Worm (Caenorhabditis elegans) whole organism, midembryonic: ENCODE data around the gene apa-2.

Experiments used
- T22C8.4 ChIP-seq: fragments of 200-800 bp; sonication (Bioruptor generic); IDR thresholded peaks from 2 replicates; pipeline ENCODE4 v1.3.6; 2022; ENCODE audit warnings: missing genetic modification characterization, missing compliant biosample characterization
- cog-1 ChIP-seq: sonication (generic microtip); optimal IDR thresholded peaks from 2 replicates; lab custom pipeline; 2016; ENCODE audit warnings: missing genetic modification characterization, missing compliant biosample characterization
- flt-1 ChIP-seq: fragments of 200-800 bp; sonication (Bioruptor generic); IDR thresholded peaks from 2 replicates; pipeline ENCODE4 v1.3.6; 2022; ENCODE audit warnings: missing genetic modification characterization, missing compliant biosample characterization
- klf-2 ChIP-seq: fragments of 200-800 bp; sonication (Bioruptor generic); conservative IDR thresholded peaks from 2 replicates; pipeline ENCODE4 v1.3.6; 2022; ENCODE audit warnings: missing genetic modification reagents, missing genetic modification characterization, missing compliant biosample characterization
- med-1 ChIP-seq: sonication (generic microtip); optimal IDR thresholded peaks from 2 replicates; lab custom pipeline; 2017; ENCODE audit warnings: missing genetic modification characterization, mild to moderate bottlenecking, missing compliant biosample characterization, antibody characterized with exemption, missing genetic modification reagents; ENCODE audit not compliant: insufficient read depth
- ref-1 ChIP-seq: fragments of 200-800 bp; sonication (Bioruptor generic); conservative IDR thresholded peaks from 2 replicates; pipeline ENCODE4 v1.3.6; 2022; ENCODE audit warnings: missing genetic modification reagents, missing genetic modification characterization, missing compliant biosample characterization
- tab-1 ChIP-seq: fragments of 200-800 bp; sonication (Bioruptor generic); IDR thresholded peaks from 2 replicates; pipeline ENCODE4 v1.3.6; 2022; ENCODE audit warnings: missing genetic modification characterization, missing compliant biosample characterization
- ztf-23 ChIP-seq: fragments of 200-800 bp; sonication (Bioruptor generic); IDR thresholded peaks from 2 replicates; pipeline ENCODE4 v1.3.6; 2022; ENCODE audit warnings: missing genetic modification reagents, missing genetic modification characterization, missing compliant biosample characterization
- ztf-29 ChIP-seq: fragments of 200-800 bp; sonication (Bioruptor generic); IDR thresholded peaks from 2 replicates; pipeline ENCODE4 v1.3.6; 2022; ENCODE audit warnings: missing genetic modification reagents, missing genetic modification characterization, missing compliant biosample characterization

Gene apa-2

ce11 chrX:9338375-9338774 is at the start of gene apa-2:
Gene apa-2 (plus strand): TSS chrX:9338675.
- TF ChIP-seq T22C8.4 (GFP tag; lab: Robert Waterston, UW), result 0 out of 2 replicates have a peak, but pooled peaks have one; percentile 38
- TF ChIP-seq cog-1 (tag; lab: Kevin White, UChicago), result no peak
- TF ChIP-seq med-1 (GFP tag; lab: Kevin White, UChicago), result no peak
- TF ChIP-seq tab-1 (GFP tag; lab: Robert Waterston, UW), result no peak
- no peak for TF ChIP-seq ref-1 (GFP tag; lab: Robert Waterston, UW)
- no peak for TF ChIP-seq flt-1 (GFP tag; lab: Robert Waterston, UW)

ce11 chrX:9291345-9291744 is 47.1 kb upstream of the apa-2 start, which contains the start of gene B0416.3:
Gene B0416.3 (plus strand): TSS chrX:9291645.
- TF ChIP-seq tab-1 (GFP tag; lab: Robert Waterston, UW) (no peak), ztf-23 (GFP tag; lab: Robert Waterston, UW) (no peak), klf-2 (GFP tag; lab: Robert Waterston, UW) (no peak), med-1 (GFP tag; lab: Kevin White, UChicago) (no peak), ref-1 (GFP tag; lab: Robert Waterston, UW) (no peak), ztf-29 (GFP tag; lab: Robert Waterston, UW) (no peak), cog-1 (tag; lab: Kevin White, UChicago) (no peak)

ce11 chrX:9295471-9295870 is 43.0 kb upstream of the apa-2 start:
- TF ChIP-seq tab-1 (GFP tag; lab: Robert Waterston, UW), result no peak
- TF ChIP-seq cog-1 (tag; lab: Kevin White, UChicago), result no peak
- no peak for TF ChIP-seq ref-1 (GFP tag; lab: Robert Waterston, UW)
- TF ChIP-seq ztf-29 (GFP tag; lab: Robert Waterston, UW), result no peak
- TF ChIP-seq med-1 (GFP tag; lab: Kevin White, UChicago), result no peak
- TF ChIP-seq T22C8.4 (GFP tag; lab: Robert Waterston, UW), result no peak
- no peak for TF ChIP-seq klf-2 (GFP tag; lab: Robert Waterston, UW)
- no peak for TF ChIP-seq flt-1 (GFP tag; lab: Robert Waterston, UW)
- TF ChIP-seq ztf-23 (GFP tag; lab: Robert Waterston, UW), result no peak

- peak; percentile 82; the same call in 1 of the 2 replicates for TF ChIP-seq tab-1 (GFP tag; lab: Robert Waterston, UW)
- TF ChIP-seq ztf-23 (GFP tag; lab: Robert Waterston, UW), result peak; percentile 86
- TF ChIP-seq flt-1 (GFP tag; lab: Robert Waterston, UW), result peak; percentile 87
- peak; percentile 72 for TF ChIP-seq cog-1 (tag; lab: Kevin White, UChicago)
- TF ChIP-seq T22C8.4 (GFP tag; lab: Robert Waterston, UW), result no peak; the same call in 1 of the 2 replicates
- peak; percentile 70; the same call in 1 of the 2 replicates for TF ChIP-seq klf-2 (GFP tag; lab: Robert Waterston, UW)
- TF ChIP-seq ref-1 (GFP tag; lab: Robert Waterston, UW), result 0 out of 2 replicates have a peak, but pooled peaks have one; percentile 36
- peak; percentile 87 for TF ChIP-seq med-1 (GFP tag; lab: Kevin White, UChicago)
- no peak for TF ChIP-seq ztf-29 (GFP tag; lab: Robert Waterston, UW)
These were observed 41.9 kb upstream of the apa-2 start, which contains the start of gene gly-13 for ce11 chrX:9296591-9296990. Gene gly-13 (minus strand): TSS chrX:9296622.

ce11 chrX:9297834-9298233 is 40.6 kb upstream of the apa-2 start, which contains the start of gene B0416.7:
Gene B0416.7 (minus strand): TSS chrX:9297934.
- TF ChIP-seq med-1 (GFP tag; lab: Kevin White, UChicago) (no peak), T22C8.4 (GFP tag; lab: Robert Waterston, UW) (no peak), ztf-23 (GFP tag; lab: Robert Waterston, UW) (no peak), flt-1 (GFP tag; lab: Robert Waterston, UW) (no peak), tab-1 (GFP tag; lab: Robert Waterston, UW) (no peak), cog-1 (tag; lab: Kevin White, UChicago) (no peak), ref-1 (GFP tag; lab: Robert Waterston, UW) (no peak), klf-2 (GFP tag; lab: Robert Waterston, UW) (no peak), ztf-29 (GFP tag; lab: Robert Waterston, UW) (no peak)

- no peak for TF ChIP-seq T22C8.4 (GFP tag; lab: Robert Waterston, UW)
- no peak for TF ChIP-seq ztf-29 (GFP tag; lab: Robert Waterston, UW)
- no peak for TF ChIP-seq med-1 (GFP tag; lab: Kevin White, UChicago)
- TF ChIP-seq flt-1 (GFP tag; lab: Robert Waterston, UW), result no peak
- no peak for TF ChIP-seq tab-1 (GFP tag; lab: Robert Waterston, UW)
- no peak for TF ChIP-seq klf-2 (GFP tag; lab: Robert Waterston, UW)
- no peak for TF ChIP-seq ztf-23 (GFP tag; lab: Robert Waterston, UW)
- TF ChIP-seq cog-1 (tag; lab: Kevin White, UChicago), result no peak
- TF ChIP-seq ref-1 (GFP tag; lab: Robert Waterston, UW), result no peak
These were observed 39.6 kb upstream of the apa-2 start, which contains the start of gene B0416.2 for ce11 chrX:9298846-9299245. Gene B0416.2 (plus strand): TSS chrX:9299146.

- TF ChIP-seq tab-1 (GFP tag; lab: Robert Waterston, UW) (no peak), med-1 (GFP tag; lab: Kevin White, UChicago) (no peak), ztf-29 (GFP tag; lab: Robert Waterston, UW) (no peak)
These were observed 38.1 kb upstream of the apa-2 start for ce11 chrX:9300379-9300778.

ce11 chrX:9302763-9303162 is 35.7 kb upstream of the apa-2 start:
- TF ChIP-seq flt-1 (GFP tag; lab: Robert Waterston, UW) (no peak), med-1 (GFP tag; lab: Kevin White, UChicago) (no peak), ztf-23 (GFP tag; lab: Robert Waterston, UW) (no peak), klf-2 (GFP tag; lab: Robert Waterston, UW) (no peak), ref-1 (GFP tag; lab: Robert Waterston, UW) (no peak), cog-1 (tag; lab: Kevin White, UChicago) (no peak), tab-1 (GFP tag; lab: Robert Waterston, UW) (no peak), T22C8.4 (GFP tag; lab: Robert Waterston, UW) (no peak), ztf-29 (GFP tag; lab: Robert Waterston, UW) (no peak)

- no peak for TF ChIP-seq flt-1 (GFP tag; lab: Robert Waterston, UW)
- TF ChIP-seq klf-2 (GFP tag; lab: Robert Waterston, UW), result no peak
- TF ChIP-seq med-1 (GFP tag; lab: Kevin White, UChicago), result no peak
- no peak for TF ChIP-seq ztf-23 (GFP tag; lab: Robert Waterston, UW)
- TF ChIP-seq ztf-29 (GFP tag; lab: Robert Waterston, UW), result no peak
- TF ChIP-seq tab-1 (GFP tag; lab: Robert Waterston, UW), result no peak
- no peak for TF ChIP-seq ref-1 (GFP tag; lab: Robert Waterston, UW)
- no peak for TF ChIP-seq cog-1 (tag; lab: Kevin White, UChicago)
- no peak for TF ChIP-seq T22C8.4 (GFP tag; lab: Robert Waterston, UW)
These were observed 35.1 kb upstream of the apa-2 start, which contains the start of gene tmc-2 for ce11 chrX:9303422-9303821. Gene tmc-2 (plus strand): TSS chrX:9303722.
